Worm (Caenorhabditis elegans) whole organism, young adult: ENCODE data around the gene C11D2.3.

ENCODE experiments used
- B0019.2 ChIP-seq: fragments of 200-800 bp; sonication (Bioruptor generic); conservative IDR thresholded peaks from 2 replicates; pipeline ENCODE4 v1.3.6; 2022; ENCODE audit warnings: missing genetic modification reagents, missing genetic modification characterization, missing compliant biosample characterization
- C17E4.6 ChIP-seq: fragments of 200-800 bp; sonication (Bioruptor generic); IDR thresholded peaks from 2 replicates; pipeline ENCODE4 v1.3.6; 2022; ENCODE audit warnings: missing genetic modification reagents, missing genetic modification characterization, missing compliant biosample characterization
- F10E7.11 ChIP-seq: sonication (generic microtip); optimal IDR thresholded peaks from 2 replicates; lab custom pipeline; 2017; ENCODE audit warnings: mild to moderate bottlenecking, missing genetic modification characterization, moderate library complexity, missing compliant biosample characterization
- F23B12.7 ChIP-seq: sonication (generic microtip); optimal IDR thresholded peaks from 2 replicates; lab custom pipeline; 2017; ENCODE audit warnings: missing genetic modification characterization, mild to moderate bottlenecking, missing compliant biosample characterization, antibody characterized with exemption, moderate library complexity; ENCODE audit not compliant: insufficient read depth
- F49E8.2 ChIP-seq: sonication (generic microtip); optimal IDR thresholded peaks from 3 replicates; lab custom pipeline; 2017; ENCODE audit warnings: missing genetic modification characterization, mild to moderate bottlenecking, missing compliant biosample characterization, antibody characterized with exemption, moderate library complexity; ENCODE audit not compliant: insufficient read depth
- F52B5.7 ChIP-seq: sonication (generic microtip); optimal IDR thresholded peaks from 2 replicates; lab custom pipeline; 2016; ENCODE audit warnings: mild to moderate bottlenecking, missing genetic modification characterization, missing compliant biosample characterization
- K11D2.4 ChIP-seq: fragments of 200-800 bp; sonication (Bioruptor generic); IDR thresholded peaks from 2 replicates; pipeline ENCODE4 v1.3.6; 2022; ENCODE audit warnings: missing genetic modification reagents, missing genetic modification characterization, missing compliant biosample characterization
- T07F8.4 ChIP-seq: sonication (generic microtip); optimal IDR thresholded peaks from 2 replicates; lab custom pipeline; 2016; ENCODE audit warnings: mild to moderate bottlenecking, missing genetic modification characterization, moderate library complexity, missing compliant biosample characterization
- T26A5.8 ChIP-seq: sonication (generic microtip); optimal IDR thresholded peaks from 2 replicates; lab custom pipeline; 2016; ENCODE audit warnings: missing genetic modification characterization, missing compliant biosample characterization
- Y56A3A.18 ChIP-seq: fragments of 200-800 bp; sonication (Bioruptor generic); IDR thresholded peaks from 2 replicates; pipeline ENCODE4 v1.3.6; 2022; ENCODE audit warnings: missing genetic modification reagents, missing genetic modification characterization, missing compliant biosample characterization
- Y67H2A.10 ChIP-seq: fragments of 200-800 bp; sonication (Bioruptor generic); conservative IDR thresholded peaks from 2 replicates; pipeline ENCODE4 v1.3.6; 2022; ENCODE audit warnings: missing genetic modification reagents, missing genetic modification characterization, missing compliant biosample characterization
- attf-5 ChIP-seq: fragments of 200-800 bp; sonication (Bioruptor generic); optimal IDR thresholded peaks from 2 replicates; lab custom pipeline; 2018; ENCODE audit warnings: mild to moderate bottlenecking, missing genetic modification characterization, missing compliant biosample characterization
- ceh-91 ChIP-seq: fragments of 200-800 bp; sonication (Bioruptor generic); IDR thresholded peaks from 2 replicates; pipeline ENCODE4 v1.3.6; 2022; ENCODE audit warnings: missing genetic modification reagents, missing genetic modification characterization, missing compliant biosample characterization
- dox-1 ChIP-seq: fragments of 200-800 bp; sonication (Bioruptor generic); IDR thresholded peaks from 2 replicates; pipeline ENCODE4 v1.3.6; 2022; ENCODE audit warnings: missing genetic modification reagents, missing genetic modification characterization, missing compliant biosample characterization
- dpff-1 ChIP-seq: sonication (generic microtip); optimal IDR thresholded peaks from 2 replicates; lab custom pipeline; 2017; ENCODE audit warnings: mild to moderate bottlenecking, missing genetic modification characterization, missing compliant biosample characterization
- egl-44 ChIP-seq: fragments of 200-800 bp; sonication (Bioruptor generic); IDR thresholded peaks from 2 replicates; pipeline ENCODE4 v1.3.6; 2022; ENCODE audit warnings: missing genetic modification reagents, missing genetic modification characterization, missing compliant biosample characterization
- egrh-3 ChIP-seq: fragments of 200-800 bp; sonication (Bioruptor generic); IDR thresholded peaks from 2 replicates; pipeline ENCODE4 v1.3.6; 2022; ENCODE audit warnings: missing genetic modification reagents, missing genetic modification characterization, missing compliant biosample characterization
- ekl-4 ChIP-seq: fragments of 200-800 bp; sonication (Bioruptor generic); IDR thresholded peaks from 2 replicates; pipeline ENCODE4 v1.3.6; 2022; ENCODE audit warnings: missing genetic modification reagents, missing genetic modification characterization, missing compliant biosample characterization
- him-1 ChIP-seq: sonication (generic microtip); optimal IDR thresholded peaks from 2 replicates; lab custom pipeline; 2016; ENCODE audit warnings: missing genotype, missing genetic modification reagents, missing genetic modification characterization, missing compliant biosample characterization
- hmg-1.2 ChIP-seq: fragments of 200-800 bp; sonication (Bioruptor generic); IDR thresholded peaks from 2 replicates; pipeline ENCODE4 v1.3.6; 2022; ENCODE audit warnings: missing genetic modification reagents, missing genetic modification characterization, missing compliant biosample characterization
- hrde-1 ChIP-seq: sonication (generic microtip); optimal IDR thresholded peaks from 2 replicates; lab custom pipeline; 2016; ENCODE audit warnings: missing genetic modification characterization, mild to moderate bottlenecking, missing compliant biosample characterization, moderate library complexity, missing genotype, missing genetic modification reagents, borderline replicate concordance
- hsf-1 ChIP-seq: fragments of 200-800 bp; sonication (Bioruptor generic); IDR thresholded peaks from 2 replicates; pipeline ENCODE4 v1.3.6; 2022; ENCODE audit warnings: missing genetic modification reagents, missing genetic modification characterization, missing compliant biosample characterization
- lsl-1 ChIP-seq: fragments of 200-800 bp; sonication (Bioruptor generic); optimal IDR thresholded peaks from 2 replicates; lab custom pipeline; 2018; ENCODE audit warnings: mild to moderate bottlenecking, missing genetic modification characterization, moderate library complexity, missing compliant biosample characterization
- mes-4 ChIP-seq: sonication (generic microtip); optimal IDR thresholded peaks from 2 replicates; lab custom pipeline; 2016; ENCODE audit warnings: missing genotype, missing genetic modification characterization, missing compliant biosample characterization
- mxl-1 ChIP-seq: sonication (generic microtip); optimal IDR thresholded peaks from 2 replicates; lab custom pipeline; 2016; ENCODE audit warnings: missing genetic modification characterization, missing compliant biosample characterization
- nfyb-1 ChIP-seq: fragments of 200-800 bp; sonication (Bioruptor generic); IDR thresholded peaks from 2 replicates; pipeline ENCODE4 v1.3.6; 2022; ENCODE audit warnings: missing genetic modification reagents, missing genetic modification characterization, missing compliant biosample characterization
- nhr-90 ChIP-seq: sonication (generic microtip); optimal IDR thresholded peaks from 2 replicates; lab custom pipeline; 2016; ENCODE audit warnings: missing genotype, mild to moderate bottlenecking, missing genetic modification characterization, missing compliant biosample characterization
- repo-1 ChIP-seq: sonication (generic microtip); optimal IDR thresholded peaks from 2 replicates; lab custom pipeline; 2017; ENCODE audit warnings: mild to moderate bottlenecking, missing genetic modification characterization, missing compliant biosample characterization
- rpc-1 ChIP-seq, 2 experiments: fragments of 150-350 bp in 1 of 2; sonication (generic microtip) in 1 of 2; optimal IDR thresholded peaks; 2 replicates each; lab custom pipeline; 2014 to 2018; ENCODE audit warnings: missing biosample characterization in 1 of 2, missing genetic modification characterization in 1 of 2, missing genetic modification reagents in 1 of 2, missing genotype in 1 of 2
- snpc-1.3 ChIP-seq: sonication (generic microtip); optimal IDR thresholded peaks from 2 replicates; lab custom pipeline; 2017; ENCODE audit warnings: missing genetic modification characterization, mild to moderate bottlenecking, missing compliant biosample characterization, antibody characterized with exemption, moderate library complexity, missing genotype, missing genetic modification reagents; ENCODE audit not compliant: insufficient read depth
- snpc-3.4 ChIP-seq: sonication (generic microtip); optimal IDR thresholded peaks from 2 replicates; lab custom pipeline; 2017; ENCODE audit warnings: missing genetic modification characterization, mild to moderate bottlenecking, missing compliant biosample characterization, antibody characterized with exemption, moderate library complexity, missing genotype, missing genetic modification reagents
- snpc-4 ChIP-seq, 5 experiments: fragments of 150-350 bp in 1 of 5; sonication (generic microtip) in 4 of 5; optimal IDR thresholded peaks; 2 replicates each; lab custom pipeline; 2014 to 2018; ENCODE audit warnings: missing genetic modification characterization in 5 of 5, missing biosample characterization in 3 of 5, antibody characterized with exemption in 2 of 5, mild to moderate bottlenecking in 2 of 5, missing compliant biosample characterization in 2 of 5, missing genotype in 2 of 5, moderate library complexity in 2 of 5, missing genetic modification reagents in 1 of 5
- somi-1 ChIP-seq: fragments of 200-800 bp; sonication (Bioruptor generic); optimal IDR thresholded peaks from 2 replicates; lab custom pipeline; 2018; ENCODE audit warnings: mild to moderate bottlenecking, missing genetic modification characterization, missing compliant biosample characterization
- tbp1 ChIP-seq: fragments of 200-800 bp; sonication (Bioruptor generic); optimal IDR thresholded peaks from 2 replicates; lab custom pipeline; 2018; ENCODE audit warnings: mild to moderate bottlenecking, missing genetic modification characterization, missing compliant biosample characterization

Gene C11D2.3

ce11 chrIV:6155296-6155695 is 3.7 kb downstream of the C11D2.3 start, which contains the start of gene C11D2.7:
Gene C11D2.7, minus strand, starts transcription at chrIV:6155396.
- TF ChIP-seq dpff-1 (tag; lab: Kevin White, UChicago) (no peak), mes-4 (tag; lab: Kevin White, UChicago) (no peak), snpc-4 (GFP tag; optimal IDR thresholded peaks at IDR 0.05; lab: Kevin White, UChicago) (peak; percentile 16), snpc-4 (tag; optimal IDR thresholded peaks at IDR 0.05; lab: Kevin White, UChicago) (peak in 1 of 4 experiments; percentile 57)

DNA sequence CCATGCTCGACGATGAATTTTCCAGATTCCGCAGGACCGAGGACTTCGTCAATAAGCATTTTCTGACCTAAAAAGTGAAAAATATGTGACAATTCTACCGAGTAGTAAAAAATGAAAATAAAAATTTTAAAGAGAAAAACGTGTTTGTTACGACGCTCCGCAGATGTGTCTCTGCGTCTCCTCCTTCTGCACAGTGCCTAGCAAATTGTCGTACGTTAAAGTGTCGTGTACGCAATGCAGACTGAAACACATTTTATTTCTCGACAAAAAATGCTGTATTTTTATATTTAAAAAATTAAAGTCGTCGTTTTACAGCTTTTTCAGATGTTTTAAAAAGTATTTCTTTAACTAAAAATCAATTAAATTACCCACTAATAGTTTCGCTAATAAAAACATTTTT is 5.2 kb downstream of the C11D2.3 start, which contains the start of gene C11D2.4:
TSS of gene C11D2.4 (minus strand) at position 128 of the 400 bp plus-strand sequence.
- no peak for TF ChIP-seq rpc-1 (optimal IDR thresholded peaks at IDR 0.05; lab: Kevin White, UChicago)
- no peak for TF ChIP-seq rpc-1 (tag; optimal IDR thresholded peaks at IDR 0.05; lab: Kevin White, UChicago)
- TF ChIP-seq Y67H2A.10, result no peak
- TF ChIP-seq F52B5.7 (tag; lab: Kevin White, UChicago), result no peak
- no peak for TF ChIP-seq mxl-1
- TF ChIP-seq F23B12.7 (tag; lab: Kevin White, UChicago), result no peak
- no peak for TF ChIP-seq B0019.2 (GFP tag; lab: Robert Waterston, UW)
- no peak for TF ChIP-seq K11D2.4 (GFP tag; lab: Robert Waterston, UW)
- peak; percentile 50 for TF ChIP-seq snpc-4 (GFP tag; optimal IDR thresholded peaks at IDR 0.05; lab: Kevin White, UChicago)
- peak; percentile 22 to 84 (median 80) for TF ChIP-seq snpc-4 (tag; optimal IDR thresholded peaks at IDR 0.05; lab: Kevin White, UChicago)
- no peak for TF ChIP-seq hsf-1 (GFP tag; lab: Robert Waterston, UW)
- TF ChIP-seq egl-44, result no peak
- no peak for TF ChIP-seq F10E7.11 (tag; lab: Kevin White, UChicago)
- TF ChIP-seq nhr-90 (tag; lab: Kevin White, UChicago), result no peak
- TF ChIP-seq hmg-1.2, result peak; percentile 98
- TF ChIP-seq him-1 (tag; lab: Kevin White, UChicago), result no peak
- no peak for TF ChIP-seq hrde-1 (tag; lab: Kevin White, UChicago)
- peak; percentile 36 for TF ChIP-seq snpc-1.3 (tag; lab: Kevin White, UChicago)
- TF ChIP-seq tbp1 (GFP tag; lab: Kevin White, UChicago), result peak; percentile 21
- no peak for TF ChIP-seq lsl-1 (GFP tag; lab: Kevin White, UChicago)
- TF ChIP-seq, all 124 proteins: peak for 4

- TF ChIP-seq T07F8.4 (tag; lab: Kevin White, UChicago), result no peak
- no peak for TF ChIP-seq repo-1 (tag; lab: Kevin White, UChicago)
- TF ChIP-seq ceh-91 (GFP tag; lab: Robert Waterston, UW), result no peak
- TF ChIP-seq dpff-1 (tag; lab: Kevin White, UChicago), result no peak
- TF ChIP-seq F49E8.2 (tag; lab: Kevin White, UChicago), result no peak
- TF ChIP-seq T26A5.8 (tag; lab: Kevin White, UChicago), result no peak
- no peak for TF ChIP-seq nfyb-1 (GFP tag; lab: Robert Waterston, UW)
- TF ChIP-seq C17E4.6, result no peak
- no peak for TF ChIP-seq lsl-1 (GFP tag; lab: Kevin White, UChicago)
- no peak for TF ChIP-seq dox-1 (GFP tag; lab: Robert Waterston, UW)
- TF ChIP-seq attf-5, result no peak
- no peak for TF ChIP-seq somi-1 (GFP tag; lab: Kevin White, UChicago)
These were observed 8.0 kb downstream of the C11D2.3 start for ce11 chrIV:6159616-6160015.

DNA sequence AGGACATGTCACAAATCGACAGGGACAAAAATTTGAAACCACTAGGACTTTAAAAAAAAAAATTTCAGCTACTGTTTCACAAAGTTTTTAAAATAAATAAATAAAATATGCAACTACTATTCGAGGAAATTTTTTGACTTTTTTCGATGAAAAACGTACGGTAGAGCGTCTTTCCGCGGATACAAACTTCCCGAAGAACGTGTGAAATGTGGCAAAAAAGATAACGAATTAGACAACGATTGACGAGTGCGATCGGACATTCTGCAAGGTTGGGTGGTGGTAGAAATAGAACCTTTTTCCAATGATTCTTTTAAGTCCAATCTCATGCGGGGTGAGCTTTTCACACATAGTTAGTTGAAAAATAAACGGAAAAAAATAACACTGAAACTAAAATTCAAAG is 14.2 kb downstream of the C11D2.3 start:
- TF ChIP-seq ekl-4 (GFP tag; lab: Robert Waterston, UW), result no peak
- TF ChIP-seq egrh-3 (GFP tag; lab: Robert Waterston, UW), result no peak
- TF ChIP-seq Y56A3A.18 (GFP tag; lab: Robert Waterston, UW), result no peak
- no peak for TF ChIP-seq F10E7.11 (tag; lab: Kevin White, UChicago)
- no peak for TF ChIP-seq snpc-3.4 (tag; lab: Kevin White, UChicago)
